Worm (Caenorhabditis elegans): Measurements from ENCODE around the gene lin-8.

The lin-8 gene

DNA sequence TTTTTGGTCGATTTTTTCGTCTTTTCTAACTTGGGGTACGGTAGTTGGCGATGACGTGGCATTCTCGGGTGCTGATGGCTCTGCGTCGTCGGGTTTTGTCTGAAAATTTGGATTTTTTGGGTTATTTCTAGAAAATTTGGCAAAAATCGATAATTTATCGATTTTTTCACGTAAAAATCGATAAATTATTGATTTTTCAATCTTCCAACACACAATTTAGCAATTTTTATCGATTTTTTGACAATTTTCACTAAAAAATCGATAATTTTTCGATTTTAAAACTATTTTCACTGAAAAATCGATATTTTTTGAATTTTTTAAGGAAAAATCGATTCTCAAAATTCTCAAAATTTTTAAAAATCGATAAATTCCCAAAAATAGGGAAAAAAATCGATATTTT, 6.3 kb downstream of the lin-8 start:
- TF ChIP-seq nhr-28 (tag; optimal IDR thresholded peaks at IDR 0.05) (no peak), ceh-28 (tag; optimal IDR thresholded peaks at IDR 0.05) (peak; percentile 82)

DNA sequence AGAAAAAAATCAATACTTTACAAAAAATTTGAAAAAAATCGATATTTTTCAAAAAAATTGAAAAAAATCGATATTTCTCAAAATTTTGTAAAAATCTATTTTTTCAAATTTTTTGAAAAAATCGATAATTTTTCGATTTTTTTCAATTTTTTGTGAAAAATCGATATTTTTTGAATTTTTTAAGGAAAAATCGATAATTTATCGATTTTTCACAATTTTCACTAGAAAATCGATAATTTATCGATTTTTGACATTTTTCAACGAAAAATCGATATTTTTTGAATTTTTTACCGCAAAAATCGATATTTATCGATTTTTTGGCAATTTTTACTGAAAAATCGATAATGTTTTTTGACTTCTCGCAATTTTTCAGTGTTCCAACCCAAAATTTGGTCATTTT, 6.7 kb downstream of the lin-8 start:
- TF ChIP-seq tbx-2 (tag; optimal IDR thresholded peaks at IDR 0.05) = no peak
- TF ChIP-seq zag-1 (tag; optimal IDR thresholded peaks at IDR 0.05) = no peak
- peak; percentile 98 for TF ChIP-seq ceh-28 (tag; optimal IDR thresholded peaks at IDR 0.05)
- no peak for TF ChIP-seq ceh-9 (tag; optimal IDR thresholded peaks at IDR 0.05)

DNA sequence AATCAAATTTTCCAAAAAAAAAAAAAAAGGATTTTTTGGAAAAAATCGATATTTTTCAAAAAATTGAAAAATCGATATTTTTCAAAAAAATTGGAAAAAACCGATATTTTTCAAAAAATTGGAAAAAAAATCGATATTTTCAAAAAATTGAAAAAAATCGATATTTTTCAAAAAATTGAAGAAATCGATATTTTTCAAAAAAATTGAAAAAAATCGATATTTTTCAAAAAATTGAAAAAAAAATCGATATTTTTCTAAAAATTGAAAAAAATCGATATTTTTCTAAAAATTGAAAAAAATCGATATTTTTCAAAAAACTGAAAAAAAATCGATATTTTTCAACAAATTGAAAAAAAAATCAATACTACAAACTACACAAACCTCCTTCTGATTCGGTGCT, 7.4 kb downstream of the lin-8 start:
- peak; percentile 96 for TF ChIP-seq ceh-28 (tag; optimal IDR thresholded peaks at IDR 0.05)
- no peak for TF ChIP-seq hmg-11 (tag; optimal IDR thresholded peaks at IDR 0.05)

DNA sequence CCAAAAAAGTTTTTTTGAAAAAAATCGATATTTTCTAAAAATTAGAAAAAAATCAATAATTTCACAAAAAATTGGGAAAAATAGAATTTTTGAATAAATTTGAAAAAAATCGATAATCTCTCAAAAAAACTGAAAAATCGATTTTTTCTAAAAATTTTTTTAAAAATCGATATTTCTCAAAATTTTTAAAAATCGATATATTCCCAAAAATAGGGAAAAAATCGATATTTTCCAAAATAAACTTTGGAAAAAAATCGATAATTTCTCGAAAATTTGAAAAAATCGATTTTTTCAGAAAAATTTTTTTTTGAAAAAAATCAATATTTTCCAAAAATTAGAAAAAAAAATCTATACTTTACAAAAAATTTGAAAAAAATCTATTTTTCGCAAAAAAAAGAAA, 8.0 kb downstream of the lin-8 start:
- TF ChIP-seq zag-1 (tag; optimal IDR thresholded peaks at IDR 0.05) = no peak
- peak; percentile 97 for TF ChIP-seq ceh-28 (tag; optimal IDR thresholded peaks at IDR 0.05)

DNA sequence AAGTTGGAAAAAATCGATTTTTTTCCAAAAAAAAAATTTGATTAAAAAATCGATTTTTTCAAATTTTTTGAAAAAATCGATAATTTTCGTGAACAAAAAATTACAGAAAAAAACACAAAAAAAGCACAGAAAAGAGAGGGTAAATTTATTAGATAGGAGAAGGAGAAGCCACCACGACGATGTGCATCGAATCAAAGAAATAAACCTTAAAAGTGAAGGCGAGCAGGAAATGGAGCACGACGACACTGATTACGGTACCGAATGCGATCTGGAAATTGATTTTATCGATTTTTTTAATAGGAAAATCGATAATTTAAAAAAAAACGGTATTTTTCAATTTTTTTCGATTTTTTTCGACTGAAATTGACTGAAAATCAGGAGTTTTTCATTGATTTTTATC, 8.5 kb downstream of the lin-8 start:
- TF ChIP-seq nhr-77 (tag; optimal IDR thresholded peaks at IDR 0.05) (no peak), egl-27 (tag; optimal IDR thresholded peaks at IDR 0.05) (no peak), nhr-76 (tag; optimal IDR thresholded peaks at IDR 0.05) (no peak), unc-39 (tag; optimal IDR thresholded peaks at IDR 0.05) (no peak), ztf-4 (tag; optimal IDR thresholded peaks at IDR 0.05) (no peak), nhr-237 (tag; optimal IDR thresholded peaks at IDR 0.05) (no peak), nhr-25 (tag; optimal IDR thresholded peaks at IDR 0.05) (no peak), nhr-43 (tag; optimal IDR thresholded peaks at IDR 0.05; ENCODE audit: poor library complexity, severe bottlenecking) (no peak), eor-1 (tag; optimal IDR thresholded peaks at IDR 0.05) (no peak), zag-1 (tag; optimal IDR thresholded peaks at IDR 0.05) (no peak), sea-2 (GFP tag; optimal IDR thresholded peaks at IDR 0.05) (no peak), nhr-28 (tag; optimal IDR thresholded peaks at IDR 0.05) (no peak), jun-1 (tag; optimal IDR thresholded peaks at IDR 0.05) (no peak), lsy-12 (tag; optimal IDR thresholded peaks at IDR 0.05) (no peak), elt-2 (tag; optimal IDR thresholded peaks at IDR 0.05) (no peak), mdl-1 (tag; optimal IDR thresholded peaks at IDR 0.05) (no peak), R02D3.7 (tag; optimal IDR thresholded peaks at IDR 0.05) (no peak)

DNA sequence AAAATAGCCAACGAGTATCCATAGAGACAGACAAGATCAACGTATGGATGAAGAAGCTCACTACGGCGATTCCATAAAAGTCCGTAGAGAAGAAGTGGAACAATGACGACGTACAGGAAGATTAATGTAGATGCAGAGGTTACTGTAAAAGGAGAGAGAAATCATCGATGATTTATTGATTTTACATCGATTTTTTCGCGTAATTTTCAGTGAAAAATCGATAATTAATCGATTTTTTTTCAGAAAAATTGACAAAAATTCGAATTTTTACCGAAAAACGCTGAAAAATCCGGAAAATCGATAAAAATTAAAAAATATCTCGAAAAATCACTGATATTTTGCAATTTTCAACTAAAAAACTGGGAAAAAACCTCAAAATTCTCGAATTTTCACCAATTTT, 9.8 kb downstream of the lin-8 start:
- TF ChIP-seq nhr-11 (tag; optimal IDR thresholded peaks at IDR 0.05) (no peak), ceh-28 (tag; optimal IDR thresholded peaks at IDR 0.05) (peak; percentile 78)

DNA sequence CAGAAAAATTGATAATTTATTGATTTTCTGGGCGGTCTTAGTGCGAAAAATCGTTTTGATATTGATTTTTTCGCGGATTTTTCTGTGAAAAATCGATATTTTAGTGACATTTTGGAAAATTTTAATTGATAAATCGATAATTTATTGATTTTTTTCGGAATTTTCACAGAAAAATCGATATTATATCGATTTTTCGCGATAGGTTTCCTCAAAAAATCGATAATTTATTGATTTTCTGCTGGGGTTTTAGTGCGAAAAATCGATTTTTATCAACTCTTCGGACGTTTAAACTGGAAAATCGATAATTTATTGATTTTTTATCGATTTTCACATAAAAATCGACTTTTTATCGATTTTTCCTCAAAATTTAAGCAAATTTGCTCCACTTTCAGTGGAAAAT, 10.8 kb downstream of the lin-8 start:
- TF ChIP-seq ceh-28 (tag; optimal IDR thresholded peaks at IDR 0.05) (peak; percentile 95), ztf-11 (tag; optimal IDR thresholded peaks at IDR 0.05) (no peak), fkh-10 (GFP tag; optimal IDR thresholded peaks at IDR 0.05) (no peak), zag-1 (tag; optimal IDR thresholded peaks at IDR 0.05) (no peak)

DNA sequence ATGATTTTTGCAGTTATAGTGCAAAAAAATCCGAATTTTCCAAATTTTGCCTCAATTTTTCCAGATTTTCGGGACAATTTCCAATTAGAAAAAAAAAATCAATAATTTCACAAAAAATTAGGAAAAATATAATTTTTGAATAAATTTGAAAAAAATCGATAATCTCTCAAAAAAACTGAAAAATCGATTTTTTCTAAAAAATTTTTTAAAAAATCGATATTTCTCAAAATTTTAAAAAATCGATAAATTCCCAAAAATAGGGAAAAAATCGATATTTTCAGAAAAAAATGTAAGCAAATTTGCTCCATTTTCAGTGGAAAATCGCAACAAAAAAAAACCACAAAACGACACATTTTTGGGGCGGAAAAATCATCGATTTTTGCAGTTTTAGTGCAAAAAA, 11.3 kb downstream of the lin-8 start:
- no peak for TF ChIP-seq fos-1 (tag; optimal IDR thresholded peaks at IDR 0.05)
- TF ChIP-seq egl-27 (tag; optimal IDR thresholded peaks at IDR 0.05) = no peak

DNA sequence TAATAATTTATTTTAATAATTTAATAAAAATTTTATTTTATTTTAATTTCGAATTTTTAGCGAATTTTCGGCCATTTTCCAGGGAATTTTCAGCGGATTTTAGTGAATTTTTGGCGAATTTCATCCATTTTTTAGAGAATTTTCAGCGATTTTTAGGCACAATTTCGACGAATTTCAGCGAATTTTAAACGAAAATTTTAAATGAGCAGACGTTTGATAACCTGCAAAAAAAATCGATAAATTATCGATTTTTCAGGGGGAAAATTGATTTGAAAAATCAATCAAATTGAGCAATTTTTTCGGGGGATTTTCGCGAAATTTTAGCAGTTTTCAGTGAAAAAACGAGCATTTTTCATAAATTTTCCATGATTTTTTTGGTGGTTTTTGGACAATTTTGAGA, 12.0 kb downstream of the lin-8 start:
- TF ChIP-seq nhr-11 (tag; optimal IDR thresholded peaks at IDR 0.05) = no peak
- peak; percentile 74 for TF ChIP-seq ceh-28 (tag; optimal IDR thresholded peaks at IDR 0.05)

DNA sequence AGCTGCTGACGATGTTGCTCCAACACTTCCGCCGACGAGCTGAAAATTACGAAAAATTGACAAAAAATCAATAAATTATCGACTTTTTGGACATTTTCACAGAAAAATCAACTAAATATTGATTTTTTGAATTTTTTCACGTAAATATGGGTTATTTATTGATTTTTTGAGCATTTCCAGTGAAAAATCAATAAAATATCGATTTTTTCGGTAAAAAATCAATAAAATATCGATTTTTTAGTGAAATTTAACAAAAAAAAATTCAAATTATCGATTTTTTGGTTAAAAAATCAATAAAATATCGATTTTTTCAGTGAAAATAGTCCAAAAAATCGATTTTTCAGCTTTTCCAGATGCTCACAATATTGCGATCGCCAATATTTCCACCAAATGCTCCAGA, 13.6 kb downstream of the lin-8 start:
- no peak for TF ChIP-seq elt-1 (tag; optimal IDR thresholded peaks at IDR 0.05)
- TF ChIP-seq nfya-1 (tag; optimal IDR thresholded peaks at IDR 0.05; ENCODE audit: insufficient read depth) = no peak
- no peak for TF ChIP-seq ZK546.5 (tag; optimal IDR thresholded peaks at IDR 0.05)
- TF ChIP-seq nhr-77 (tag; optimal IDR thresholded peaks at IDR 0.05) = no peak
- no peak for TF ChIP-seq nhr-67 (tag; optimal IDR thresholded peaks at IDR 0.05)
- no peak for TF ChIP-seq hmg-11 (tag; optimal IDR thresholded peaks at IDR 0.05)
- peak; percentile 97 for TF ChIP-seq ceh-28 (tag; optimal IDR thresholded peaks at IDR 0.05)
- TF ChIP-seq nhr-43 (tag; optimal IDR thresholded peaks at IDR 0.05; ENCODE audit: poor library complexity, severe bottlenecking) = no peak

Measured in whole organism, L3 larva.